Fruit fly (Drosophila melanogaster) Kc167 (cell line): ENCODE results near the gene CG33965.

Experiments
- Sin3A ChIP-seq: fragments of >200 bp; optimal IDR thresholded peaks from 2 replicates; lab custom pipeline; 2018; ENCODE audit warnings: missing external identifiers
- h ChIP-seq: fragments of >200 bp; optimal IDR thresholded peaks from 3 replicates; lab custom pipeline; 2018; ENCODE audit warnings: missing external identifiers
- insv ChIP-seq: fragments of >200 bp; optimal IDR thresholded peaks from 3 replicates; lab custom pipeline; 2018; ENCODE audit warnings: missing external identifiers
- psq ChIP-seq: fragments of >200 bp; optimal IDR thresholded peaks from 2 replicates; lab custom pipeline; 2017; ENCODE audit warnings: missing external identifiers
- ttk ChIP-seq: sonication (Bioruptor generic); optimal IDR thresholded peaks from 2 replicates; lab custom pipeline; 2017; ENCODE audit warnings: missing external identifiers

- TF ChIP-seq h (no peak), Sin3A (lab: Kevin White, UChicago) (no peak), psq (lab: Kevin White, UChicago) (no peak), ttk (lab: Kevin White, UChicago) (no peak), insv (lab: Kevin White, UChicago) (no peak)
These were observed 43.6 kb upstream of the CG33965 start, which contains the start of gene CG13912 for dm6 chr3L:1188936-1189659.
